Worm (Caenorhabditis elegans) whole organism, L4/young adult: ENCODE measurements around the gene pck-3.

Experiments used
- W03F9.2 ChIP-seq: fragments of 150-350 bp; optimal IDR thresholded peaks from 2 replicates; lab custom pipeline; 2014; ENCODE audit warnings: missing biosample characterization, missing genetic modification characterization
- dao-5 ChIP-seq: sonication (generic microtip); optimal IDR thresholded peaks from 2 replicates; lab custom pipeline; 2016; ENCODE audit warnings: missing genotype, missing genetic modification characterization, moderate library complexity, missing compliant biosample characterization
- him-1 ChIP-seq: sonication (generic microtip); optimal IDR thresholded peaks from 2 replicates; lab custom pipeline; 2016; ENCODE audit warnings: missing genotype, missing genetic modification reagents, missing genetic modification characterization, missing compliant biosample characterization

DNA sequence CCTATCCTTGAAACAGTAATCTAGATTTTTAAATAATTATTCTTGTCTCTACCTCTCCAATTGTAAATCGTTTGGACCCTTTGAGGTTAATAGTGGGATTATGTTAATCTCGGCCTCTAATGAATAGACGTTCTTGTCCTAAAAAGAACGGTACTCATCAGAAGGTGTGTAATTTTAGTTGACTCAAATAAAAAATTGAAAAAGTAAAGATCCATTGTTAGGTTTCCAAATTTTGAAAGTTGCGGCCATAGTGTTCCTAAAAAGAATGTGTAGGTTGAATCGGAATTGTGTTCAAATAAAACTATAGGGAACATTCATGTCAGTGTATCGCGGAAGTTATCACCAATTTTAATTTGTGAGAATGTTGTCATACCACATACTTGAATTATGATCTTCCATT is 40.8 kb upstream of the pck-3 start:
- TF ChIP-seq dao-5 (tag; lab: Kevin White, UChicago): no peak
- TF ChIP-seq W03F9.2: no peak
- TF ChIP-seq him-1: no peak
